Worm (Caenorhabditis elegans): ENCODE measurements around the gene dnj-1.

DNA sequence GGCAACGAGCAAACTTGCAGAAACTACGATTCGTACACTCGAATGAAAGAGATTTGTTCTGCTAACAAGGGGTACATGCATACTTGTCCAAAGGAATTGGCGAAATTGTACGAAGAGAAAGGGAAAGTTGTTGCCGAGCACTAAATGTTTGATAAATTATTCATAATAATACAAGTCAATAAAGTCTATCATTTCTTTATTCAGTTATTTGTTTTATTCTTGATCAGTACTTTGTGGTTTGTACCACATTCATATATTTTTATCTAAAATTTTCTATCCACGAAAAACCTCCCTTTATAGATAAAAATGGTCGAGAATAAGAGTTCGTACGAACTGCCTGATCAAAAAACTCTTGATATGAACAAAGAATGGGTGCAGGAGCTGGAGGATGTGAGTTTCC lies 21.7 kb downstream of the dnj-1 start, which contains the start of gene edg-1:
- TF ChIP-seq pes-1 (GFP tag; IDR thresholded peaks at IDR 0.05) (no peak), ama-1 (optimal IDR thresholded peaks at IDR 0.05) (no peak), flt-1 (GFP tag; IDR thresholded peaks at IDR 0.05) (no peak), sea-1 (GFP tag; conservative IDR thresholded peaks at IDR 0.05) (no peak), tbx-37 (GFP tag; conservative IDR thresholded peaks at IDR 0.05) (no peak), hmbx-1 (tag; optimal IDR thresholded peaks at IDR 0.05) (no peak), B0310.2 (tag; optimal IDR thresholded peaks at IDR 0.05) (no peak)
